Fruit fly (Drosophila melanogaster) whole organism, embryonic: Measurements from ENCODE around the gene Vha68-3.
A peak's percentile ranks its signal among the peaks of the same experiment; 100 is the strongest.

Experiments
- CG10209 ChIP-seq: fragments of 200-800 bp; sonication (Bioruptor generic); optimal IDR thresholded peaks from 3 replicates; lab custom pipeline; 2017; ENCODE audit warnings: missing biosample characterization, mild to moderate bottlenecking, missing genetic modification characterization, missing genetic modification reagents
- CG12391 ChIP-seq: fragments of 200-800 bp; sonication (Bioruptor generic); optimal IDR thresholded peaks from 3 replicates; lab custom pipeline; 2018; ENCODE audit warnings: missing biosample characterization, mild to moderate bottlenecking, missing genetic modification characterization, moderate library complexity
- CG12942 ChIP-seq: fragments of 200-800 bp; sonication (Bioruptor generic); optimal IDR thresholded peaks from 3 replicates; lab custom pipeline; 2016; ENCODE audit warnings: missing biosample characterization, missing genetic modification characterization
- CG13775 ChIP-seq: fragments of 200-800 bp; sonication (Bioruptor generic); optimal IDR thresholded peaks from 3 replicates; lab custom pipeline; 2017; ENCODE audit warnings: missing biosample characterization, mild to moderate bottlenecking, missing genetic modification characterization
- CG13894 ChIP-seq: fragments of 200-800 bp; sonication (Bioruptor generic); optimal IDR thresholded peaks from 3 replicates; lab custom pipeline; 2018; ENCODE audit warnings: missing biosample characterization, mild to moderate bottlenecking, missing genetic modification characterization, moderate library complexity
- CG15479 ChIP-seq: fragments of 200-800 bp; sonication (Bioruptor generic); optimal IDR thresholded peaks from 3 replicates; lab custom pipeline; 2019; ENCODE audit warnings: missing biosample characterization, mild to moderate bottlenecking, missing genetic modification characterization, moderate library complexity
- CG1603 ChIP-seq: fragments of 200-800 bp; sonication (Bioruptor generic); optimal IDR thresholded peaks from 2 replicates; lab custom pipeline; 2019; ENCODE audit warnings: missing biosample characterization, mild to moderate bottlenecking, missing genetic modification characterization, moderate library complexity
- CG17568 ChIP-seq: fragments of 200-800 bp; sonication (Bioruptor generic); optimal IDR thresholded peaks from 2 replicates; lab custom pipeline; 2018; ENCODE audit warnings: missing biosample characterization, mild to moderate bottlenecking, missing genetic modification characterization, moderate library complexity
- CG18011 ChIP-seq: fragments of 200-800 bp; sonication (Bioruptor generic); optimal IDR thresholded peaks from 2 replicates; lab custom pipeline; 2017; ENCODE audit warnings: missing biosample characterization, missing genetic modification characterization, mild to moderate bottlenecking, moderate library complexity, missing genotype
- CG18476 ChIP-seq: fragments of 200-800 bp; sonication (Bioruptor generic); optimal IDR thresholded peaks from 2 replicates; lab custom pipeline; 2016; ENCODE audit warnings: missing biosample characterization, mild to moderate bottlenecking, missing genetic modification characterization
- CG18599 ChIP-seq: fragments of 200-800 bp; sonication (Bioruptor generic); optimal IDR thresholded peaks from 3 replicates; lab custom pipeline; 2017; ENCODE audit warnings: missing biosample characterization, missing genetic modification characterization, mild to moderate bottlenecking, moderate library complexity, missing genetic modification reagents
- CG2116 ChIP-seq: fragments of 200-800 bp; sonication (Bioruptor generic); optimal IDR thresholded peaks from 3 replicates; lab custom pipeline; 2018; ENCODE audit warnings: missing biosample characterization, mild to moderate bottlenecking, missing genetic modification characterization
- CG30020 ChIP-seq: fragments of 200-800 bp; optimal IDR thresholded peaks from 2 replicates; lab custom pipeline; 2019; ENCODE audit warnings: missing biosample characterization, mild to moderate bottlenecking, missing genetic modification characterization, moderate library complexity
- CG4617 ChIP-seq: fragments of 200-800 bp; sonication (Bioruptor generic); optimal IDR thresholded peaks from 3 replicates; lab custom pipeline; 2016; ENCODE audit warnings: missing biosample characterization, missing genetic modification characterization, borderline replicate concordance
- CG4820 ChIP-seq: fragments of 200-800 bp; sonication (Bioruptor generic); optimal IDR thresholded peaks from 3 replicates; lab custom pipeline; 2016; ENCODE audit warnings: missing biosample characterization, missing genetic modification characterization
- CG6765 ChIP-seq: fragments of 200-800 bp; sonication (Bioruptor generic); optimal IDR thresholded peaks from 3 replicates; lab custom pipeline; 2017; ENCODE audit warnings: missing biosample characterization, mild to moderate bottlenecking, missing genetic modification characterization
- CG7271 ChIP-seq: fragments of 200-800 bp; sonication (Bioruptor generic); optimal IDR thresholded peaks from 2 replicates; lab custom pipeline; 2018; ENCODE audit warnings: missing biosample characterization, mild to moderate bottlenecking, missing genetic modification characterization, moderate library complexity
- CG7987 ChIP-seq: fragments of 200-800 bp; sonication (Bioruptor generic); optimal IDR thresholded peaks from 2 replicates; lab custom pipeline; 2018; ENCODE audit warnings: missing biosample characterization, mild to moderate bottlenecking, missing genetic modification characterization, moderate library complexity
- CG9797 ChIP-seq: fragments of 200-800 bp; sonication (Bioruptor generic); optimal IDR thresholded peaks from 3 replicates; lab custom pipeline; 2018; ENCODE audit warnings: missing biosample characterization, mild to moderate bottlenecking, missing genetic modification characterization
- CoRest ChIP-seq: fragments of 200-800 bp; sonication (Bioruptor generic); optimal IDR thresholded peaks from 3 replicates; lab custom pipeline; 2018; ENCODE audit warnings: missing biosample characterization, mild to moderate bottlenecking, missing genetic modification characterization, moderate library complexity
- CrebB ChIP-seq: fragments of 200-800 bp; sonication (Bioruptor generic); optimal IDR thresholded peaks from 3 replicates; lab custom pipeline; 2018; ENCODE audit warnings: missing biosample characterization, mild to moderate bottlenecking, missing genetic modification characterization
- D ChIP-seq, 2 experiments: fragments of 200-800 bp in 1 of 2; fragments of >200 bp in 1 of 2; sonication (Bioruptor generic) in 1 of 2; optimal IDR thresholded peaks; 2 replicates in 1 of 2; 3 replicates in 1 of 2; lab custom pipeline; 2017; ENCODE audit warnings: mild to moderate bottlenecking in 1 of 2, missing biosample characterization in 1 of 2, missing genetic modification characterization in 1 of 2, missing genetic modification reagents in 1 of 2
- Dll ChIP-seq: fragments of 200-800 bp; sonication (Bioruptor generic); IDR thresholded peaks from 4 replicates; pipeline ENCODE4 v1.3.6; 2022; ENCODE audit warnings: missing biosample characterization, missing genetic modification characterization; ENCODE audit not compliant: partially characterized antibody
- E2f2 ChIP-seq: fragments of 200-800 bp; sonication (Bioruptor generic); IDR thresholded peaks from 2 replicates; pipeline ENCODE4 v1.3.6; 2022; ENCODE audit warnings: missing biosample characterization, missing genetic modification characterization
- Fer1 ChIP-seq: fragments of 200-800 bp; sonication (Bioruptor generic); optimal IDR thresholded peaks from 2 replicates; lab custom pipeline; 2017; ENCODE audit warnings: missing biosample characterization, mild to moderate bottlenecking, missing genetic modification characterization
- MTF-1 ChIP-seq: fragments of 200-800 bp; sonication (Bioruptor generic); optimal IDR thresholded peaks from 2 replicates; lab custom pipeline; 2018; ENCODE audit warnings: missing biosample characterization, mild to moderate bottlenecking, missing genetic modification characterization, borderline replicate concordance
- Nf-YB ChIP-seq: fragments of 200-800 bp; sonication (Bioruptor generic); optimal IDR thresholded peaks from 3 replicates; lab custom pipeline; 2019; ENCODE audit warnings: missing biosample characterization, mild to moderate bottlenecking, missing genetic modification characterization, moderate library complexity
- Sox100B ChIP-seq: fragments of 200-800 bp; sonication (Bioruptor generic); optimal IDR thresholded peaks from 3 replicates; lab custom pipeline; 2018; ENCODE audit warnings: missing biosample characterization, mild to moderate bottlenecking, missing genetic modification characterization
- Taf1 ChIP-seq: fragments of 200-800 bp; sonication (Bioruptor generic); IDR thresholded peaks from 2 replicates; pipeline ENCODE4 v1.3.6; 2022; ENCODE audit warnings: missing biosample characterization, missing genetic modification characterization
- Xbp1 ChIP-seq: fragments of 200-800 bp; sonication (Bioruptor generic); optimal IDR thresholded peaks from 3 replicates; lab custom pipeline; 2016; ENCODE audit warnings: missing biosample characterization, mild to moderate bottlenecking, missing genetic modification characterization
- cg ChIP-seq: fragments of 200-800 bp; sonication (Bioruptor generic); optimal IDR thresholded peaks from 3 replicates; lab custom pipeline; 2019; ENCODE audit warnings: missing biosample characterization, mild to moderate bottlenecking, missing genetic modification characterization, moderate library complexity
- chinmo ChIP-seq: fragments of 200-800 bp; sonication (Bioruptor generic); IDR thresholded peaks from 4 replicates; pipeline ENCODE4 v1.3.6; 2022; ENCODE audit warnings: missing biosample characterization, missing genetic modification characterization; ENCODE audit not compliant: partially characterized antibody
- da ChIP-seq: fragments of 200-800 bp; sonication (Bioruptor generic); optimal IDR thresholded peaks from 2 replicates; lab custom pipeline; 2016; ENCODE audit warnings: missing biosample characterization, missing genetic modification characterization
- disco-r ChIP-seq: fragments of 200-800 bp; sonication (Bioruptor generic); optimal IDR thresholded peaks from 2 replicates; lab custom pipeline; 2016; ENCODE audit warnings: missing biosample characterization, missing genetic modification characterization
- eyg ChIP-seq: fragments of 200-800 bp; sonication (Bioruptor generic); optimal IDR thresholded peaks from 3 replicates; lab custom pipeline; 2016; ENCODE audit warnings: missing biosample characterization, missing genetic modification characterization
- gem ChIP-seq: fragments of 200-800 bp; sonication (Bioruptor generic); optimal IDR thresholded peaks from 2 replicates; lab custom pipeline; 2019; ENCODE audit warnings: missing biosample characterization, mild to moderate bottlenecking, missing genetic modification characterization, moderate library complexity
- hbn ChIP-seq: fragments of 200-800 bp; sonication (Bioruptor generic); IDR thresholded peaks from 2 replicates; pipeline ENCODE4 v1.3.6; 2022; ENCODE audit warnings: missing biosample characterization, missing genetic modification characterization; ENCODE audit not compliant: partially characterized antibody
- lilli ChIP-seq: fragments of 200-800 bp; sonication (Bioruptor generic); optimal IDR thresholded peaks from 3 replicates; lab custom pipeline; 2016; ENCODE audit warnings: missing biosample characterization, missing genetic modification characterization
- lov ChIP-seq, 2 experiments: fragments of 200-800 bp in 1 of 2; fragments of >200 bp in 1 of 2; sonication (Bioruptor generic) in 1 of 2; IDR thresholded peaks in 1 of 2; optimal IDR thresholded peaks in 1 of 2; 2 replicates in 1 of 2; 3 replicates in 1 of 2; pipeline versions ENCODE4 v1.3.6 to Lab custom; 2017 to 2022; ENCODE audit warnings: missing biosample characterization in 1 of 2, missing genetic modification characterization in 1 of 2
- mam ChIP-seq: fragments of 200-800 bp; sonication (Bioruptor generic); optimal IDR thresholded peaks from 3 replicates; lab custom pipeline; 2016; ENCODE audit warnings: missing biosample characterization, missing genetic modification characterization
- pan ChIP-seq, 4 experiments: fragments of >200 bp in 3 of 4; fragments of 200-800 bp in 1 of 4; sonication (Bioruptor generic) in 1 of 4; optimal IDR thresholded peaks in 3 of 4; IDR thresholded peaks in 1 of 4; 2 replicates each; pipeline versions ENCODE4 v1.3.6 to Lab custom; 2017 to 2022; ENCODE audit warnings: missing biosample characterization in 2 of 4, missing genetic modification characterization in 2 of 4, mixed read lengths in 1 of 4
- pb ChIP-seq: fragments of 200-800 bp; sonication (Bioruptor generic); optimal IDR thresholded peaks from 3 replicates; lab custom pipeline; 2016; ENCODE audit warnings: missing biosample characterization, missing genetic modification characterization
- pum ChIP-seq: fragments of 200-800 bp; sonication (Bioruptor generic); optimal IDR thresholded peaks from 2 replicates; lab custom pipeline; 2016; ENCODE audit warnings: missing biosample characterization, missing genetic modification characterization
- tll ChIP-seq, 2 experiments: fragments of 200-800 bp in 1 of 2; fragments of >200 bp in 1 of 2; sonication (Bioruptor generic) in 1 of 2; optimal IDR thresholded peaks; 2 replicates each; lab custom pipeline; 2017 to 2019; ENCODE audit warnings: missing biosample characterization in 2 of 2, missing genetic modification characterization in 2 of 2, mild to moderate bottlenecking in 1 of 2, moderate library complexity in 1 of 2
- tx ChIP-seq: fragments of 200-800 bp; sonication (Bioruptor generic); optimal IDR thresholded peaks from 2 replicates; lab custom pipeline; 2016; ENCODE audit warnings: missing biosample characterization, missing genetic modification characterization
- usp ChIP-seq: fragments of >200 bp; optimal IDR thresholded peaks from 2 replicates; lab custom pipeline; 2017; ENCODE audit warnings: missing biosample characterization, missing genetic modification characterization
- zfh2 ChIP-seq: fragments of 200-800 bp; sonication (Bioruptor generic); optimal IDR thresholded peaks from 2 replicates; lab custom pipeline; 2016; ENCODE audit warnings: missing biosample characterization, missing genetic modification characterization

The Vha68-3 gene

dm6 chr2L:13018992-13019484 is 40.5 kb downstream of the Vha68-3 start, which contains the start of gene Ube4B (continued):
- TF ChIP-seq MTF-1 (no peak), pb (GFP tag; lab: Kevin White, UChicago) (peak; percentile 20), Sox100B (GFP tag; lab: Kevin White, UChicago) (no peak), eyg (GFP tag; lab: Kevin White, UChicago) (peak; percentile 52), CG6765 (GFP tag; lab: Kevin White, UChicago) (no peak), lilli (GFP tag; lab: Kevin White, UChicago) (peak; percentile 85), D (optimal IDR thresholded peaks at IDR 0.05; lab: Kevin White, UChicago) (no peak), D (GFP tag; optimal IDR thresholded peaks at IDR 0.05; lab: Kevin White, UChicago) (no peak), lov (optimal IDR thresholded peaks at IDR 0.05; lab: Kevin White, UChicago) (no peak), lov (GFP tag; IDR thresholded peaks at IDR 0.05; lab: Robert Waterston, UW) (peak; percentile 55; the same call in 1 of the 3 replicates), zfh2 (GFP tag; lab: Kevin White, UChicago) (peak; percentile 71), CG18599 (GFP tag; lab: Kevin White, UChicago) (no peak), CoRest (no peak), CG7271 (tag; lab: Kevin White, UChicago) (no peak), Dll (peak; percentile 84), Taf1 (no peak), Fer1 (GFP tag; lab: Kevin White, UChicago) (peak; percentile 42), usp (GFP tag; lab: Kevin White, UChicago) (no peak), CG9797 (peak; percentile 95), mam (GFP tag; lab: Kevin White, UChicago) (peak; percentile 81), CG2116 (peak; percentile 64), tx (GFP tag; lab: Kevin White, UChicago) (peak; percentile 56), CrebB (tag; lab: Kevin White, UChicago) (peak; percentile 46), CG12391 (no peak), CG4617 (GFP tag; lab: Kevin White, UChicago) (peak; percentile 98), pan (optimal IDR thresholded peaks at IDR 0.05; lab: Kevin White, UChicago) (no peak), pan (GFP tag; optimal IDR thresholded peaks at IDR 0.05 in 1 of 2, IDR thresholded peaks at IDR 0.05 in 1 of 2) (peak in 1 of 2 experiments; percentile 73), CG10209 (peak; percentile 31), CG12942 (peak; percentile 65), CG4820 (GFP tag; lab: Kevin White, UChicago) (peak; percentile 43), gem (tag; lab: Kevin White, UChicago) (no peak), disco-r (GFP tag; lab: Kevin White, UChicago) (no peak), CG13775 (peak; percentile 48), CG18476 (GFP tag; lab: Kevin White, UChicago) (no peak), CG7987 (GFP tag; lab: Kevin White, UChicago) (peak; percentile 41), E2f2 (GFP tag; lab: Robert Waterston, UW) (peak; percentile 75), cg (GFP tag; lab: Kevin White, UChicago) (no peak), CG17568 (no peak), tll (GFP tag; optimal IDR thresholded peaks at IDR 0.05; lab: Kevin White, UChicago) (no peak), da (peak; percentile 40), chinmo (GFP tag; lab: Robert Waterston, UW) (peak; percentile 40; the same call in 1 of the 4 replicates), CG13894 (tag; lab: Kevin White, UChicago) (no peak), pum (peak; percentile 66), hbn (GFP tag; lab: Robert Waterston, UW) (peak; percentile 82), Xbp1 (GFP tag; lab: Kevin White, UChicago) (peak; percentile 80), CG15479 (GFP tag; lab: Kevin White, UChicago) (no peak), CG18011 (GFP tag; lab: Kevin White, UChicago) (peak; percentile 20), CG30020 (tag; lab: Kevin White, UChicago) (peak; percentile 71), CG1603 (no peak), Nf-YB (GFP tag; lab: Kevin White, UChicago) (no peak)
